Worm (Caenorhabditis elegans) whole organism, early embryonic: ENCODE measurements around the gene gpa-17.
A peak's percentile ranks its signal among the peaks of the same experiment; 100 is the strongest.

ENCODE experiments used
- B0310.2 ChIP-seq: sonication (generic microtip); optimal IDR thresholded peaks from 2 replicates; lab custom pipeline; 2016; ENCODE audit warnings: mild to moderate bottlenecking, missing genetic modification characterization, missing compliant biosample characterization
- F13C5.2 ChIP-seq: sonication (generic microtip); optimal IDR thresholded peaks from 2 replicates; lab custom pipeline; 2017; ENCODE audit warnings: mild to moderate bottlenecking, missing genetic modification characterization, inconsistent platforms, missing compliant biosample characterization
- aly-1 ChIP-seq: sonication (generic microtip); optimal IDR thresholded peaks from 2 replicates; lab custom pipeline; 2016; ENCODE audit warnings: missing genetic modification characterization, missing compliant biosample characterization
- ama-1 ChIP-seq: fragments of 150-350 bp; optimal IDR thresholded peaks from 2 replicates; lab custom pipeline; 2014
- ceh-13 ChIP-seq: fragments of 200-800 bp; sonication (Bioruptor generic); optimal IDR thresholded peaks from 2 replicates; lab custom pipeline; 2018; ENCODE audit warnings: mild to moderate bottlenecking, missing genetic modification characterization, missing compliant biosample characterization
- ceh-36 ChIP-seq: sonication (generic microtip); optimal IDR thresholded peaks from 2 replicates; lab custom pipeline; 2016; ENCODE audit warnings: missing genetic modification characterization, inconsistent platforms, missing compliant biosample characterization
- ets-7 ChIP-seq: sonication (generic microtip); optimal IDR thresholded peaks from 2 replicates; lab custom pipeline; 2016; ENCODE audit warnings: missing genotype, missing genetic modification characterization, missing compliant biosample characterization
- flt-1 ChIP-seq: fragments of 200-800 bp; sonication (Bioruptor generic); IDR thresholded peaks from 2 replicates; pipeline ENCODE4 v1.3.6; 2022; ENCODE audit warnings: missing genetic modification characterization, missing compliant biosample characterization
- hmbx-1 ChIP-seq: sonication (generic microtip); optimal IDR thresholded peaks from 2 replicates; lab custom pipeline; 2016; ENCODE audit warnings: mild to moderate bottlenecking, missing genetic modification characterization, missing compliant biosample characterization
- hmg-4 ChIP-seq: fragments of 200-800 bp; sonication (Bioruptor generic); optimal IDR thresholded peaks from 2 replicates; lab custom pipeline; 2018; ENCODE audit warnings: mild to moderate bottlenecking, missing genetic modification characterization, missing compliant biosample characterization
- hnd-1 ChIP-seq: sonication (generic microtip); optimal IDR thresholded peaks from 2 replicates; lab custom pipeline; 2016; ENCODE audit warnings: missing genetic modification characterization, missing compliant biosample characterization
- pes-1 ChIP-seq: fragments of 200-800 bp; sonication (Bioruptor generic); IDR thresholded peaks from 2 replicates; pipeline ENCODE4 v1.3.6; 2022; ENCODE audit warnings: missing genetic modification reagents, missing genetic modification characterization, missing compliant biosample characterization
- scrt-1 ChIP-seq: fragments of 200-800 bp; sonication (Bioruptor generic); IDR thresholded peaks from 2 replicates; pipeline ENCODE4 v1.3.6; 2022; ENCODE audit warnings: missing genetic modification characterization, missing compliant biosample characterization
- sea-1 ChIP-seq: fragments of 200-800 bp; sonication (Bioruptor generic); conservative IDR thresholded peaks from 2 replicates; pipeline ENCODE4 v1.3.6; 2022; ENCODE audit warnings: missing genetic modification characterization, missing compliant biosample characterization
- tbx-11 ChIP-seq: fragments of 200-800 bp; sonication (Bioruptor generic); IDR thresholded peaks from 2 replicates; pipeline ENCODE4 v1.3.6; 2022; ENCODE audit warnings: missing genetic modification characterization, missing compliant biosample characterization
- tbx-37 ChIP-seq: fragments of 200-800 bp; sonication (Bioruptor generic); conservative IDR thresholded peaks from 2 replicates; pipeline ENCODE4 v1.3.6; 2022; ENCODE audit warnings: missing genetic modification reagents, missing genetic modification characterization, missing compliant biosample characterization
- tra-4 ChIP-seq: sonication (generic microtip); optimal IDR thresholded peaks from 2 replicates; lab custom pipeline; 2017; ENCODE audit warnings: missing genetic modification characterization, missing compliant biosample characterization

gpa-17 gene

DNA sequence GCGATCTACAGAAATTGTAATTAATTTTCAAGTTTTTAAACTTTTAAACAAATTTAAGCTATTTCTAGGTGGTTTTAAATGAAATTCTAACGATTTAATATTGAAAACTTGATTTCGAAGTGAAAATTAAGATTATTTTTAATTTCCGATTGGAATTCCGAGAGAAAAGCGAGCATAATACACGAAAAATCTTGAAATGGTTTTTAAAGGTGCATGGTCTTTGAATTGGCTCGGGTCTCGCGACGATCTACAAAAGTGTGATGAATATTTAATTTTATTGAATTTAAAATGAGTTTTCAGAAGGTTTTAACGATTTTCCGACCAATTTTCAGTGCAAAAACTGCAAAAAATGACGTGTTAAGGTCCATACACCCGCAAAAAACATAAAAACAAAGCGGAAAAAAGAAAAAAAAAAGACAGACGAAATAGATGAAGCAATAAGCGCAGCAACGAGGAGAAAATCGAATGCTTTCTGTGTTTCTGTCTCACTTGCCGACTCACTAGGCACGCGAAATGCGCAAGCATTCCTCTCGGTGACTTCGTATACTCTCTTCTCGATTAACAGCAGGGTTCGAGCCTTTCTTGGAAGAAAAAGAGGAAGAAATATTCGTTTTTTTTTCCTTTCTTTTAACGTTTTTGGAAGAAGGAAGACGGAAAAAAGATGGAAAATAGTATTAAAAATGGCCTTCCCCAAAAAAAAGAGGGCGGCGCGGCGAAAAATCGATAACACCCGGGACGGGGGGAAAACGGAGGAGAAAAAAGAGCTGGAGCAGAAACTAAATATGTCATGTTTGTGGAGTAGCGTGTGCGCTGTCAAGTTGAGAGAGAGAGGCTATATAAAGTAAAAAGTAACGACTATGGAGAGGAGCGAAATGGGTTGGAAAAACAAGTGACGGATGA lies 9.7 kb upstream of the gpa-17 start:
- TF ChIP-seq pes-1 (GFP tag; lab: Robert Waterston, UW), result 0 out of 2 replicates have a peak, but pooled peaks have one; percentile 47
- TF ChIP-seq hmg-4 (GFP tag; lab: Kevin White, UChicago), result peak; percentile 28
- TF ChIP-seq B0310.2 (tag; lab: Kevin White, UChicago), result no peak
- TF ChIP-seq F13C5.2 (tag; lab: Kevin White, UChicago), result peak; percentile 55

- TF ChIP-seq sea-1, result no peak
- no peak for TF ChIP-seq flt-1 (GFP tag; lab: Robert Waterston, UW)
- peak; percentile 83 for TF ChIP-seq ceh-36 (tag; lab: Kevin White, UChicago)
Measured at ce11 chrIII:2577982-2578381, 8.4 kb upstream of the gpa-17 start.

ce11 chrIII:2578563-2578962 lies 7.8 kb upstream of the gpa-17 start:
- no peak for TF ChIP-seq ceh-13 (GFP tag; lab: Kevin White, UChicago)
- TF ChIP-seq F13C5.2 (tag; lab: Kevin White, UChicago), result no peak
- no peak for TF ChIP-seq ama-1 (lab: Kevin White, UChicago)
- no peak for TF ChIP-seq tbx-11 (GFP tag; lab: Robert Waterston, UW)
- no peak for TF ChIP-seq pes-1 (GFP tag; lab: Robert Waterston, UW)
- TF ChIP-seq ceh-36 (tag; lab: Kevin White, UChicago), result no peak
- TF ChIP-seq hmg-4 (GFP tag; lab: Kevin White, UChicago), result no peak
- no peak for TF ChIP-seq B0310.2 (tag; lab: Kevin White, UChicago)
- no peak for TF ChIP-seq hnd-1 (tag; lab: Kevin White, UChicago)
- TF ChIP-seq tra-4 (tag; lab: Kevin White, UChicago), result no peak
- no peak for TF ChIP-seq sea-1
- no peak for TF ChIP-seq tbx-37 (GFP tag; lab: Robert Waterston, UW)
- TF ChIP-seq ets-7 (tag; lab: Kevin White, UChicago), result no peak
- TF ChIP-seq aly-1 (tag; lab: Kevin White, UChicago), result no peak
- no peak for TF ChIP-seq hmbx-1 (tag; lab: Kevin White, UChicago)
- no peak for TF ChIP-seq scrt-1 (GFP tag; lab: Robert Waterston, UW)
- no peak for TF ChIP-seq flt-1 (GFP tag; lab: Robert Waterston, UW)

DNA sequence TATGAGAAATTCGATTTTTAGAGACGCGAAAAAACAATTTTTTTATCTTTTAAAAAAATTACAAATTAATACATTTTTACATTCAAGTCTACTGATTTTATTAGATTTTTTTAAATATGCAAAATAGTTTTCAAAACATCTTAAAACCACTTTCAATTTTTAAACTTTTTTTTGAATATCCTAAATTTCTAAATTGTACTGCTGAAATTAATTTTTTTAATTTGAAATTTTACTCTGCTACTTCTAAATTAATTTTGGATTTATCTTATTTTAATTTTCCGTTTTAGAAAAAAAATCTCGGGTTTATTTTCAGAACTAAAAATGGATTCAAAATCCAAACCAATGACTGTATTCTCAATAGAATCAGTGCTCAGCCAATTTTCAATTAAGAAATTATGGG lies 7.4 kb upstream of the gpa-17 start, which contains the start of gene Y71H2B.8:
Gene Y71H2B.8, plus strand, starts transcription at position 301 of the 400 bp plus-strand sequence.
- TF ChIP-seq tbx-11 (GFP tag; lab: Robert Waterston, UW) (no peak), ama-1 (lab: Kevin White, UChicago) (no peak), ceh-36 (tag; lab: Kevin White, UChicago) (no peak), B0310.2 (tag; lab: Kevin White, UChicago) (no peak), F13C5.2 (tag; lab: Kevin White, UChicago) (no peak)

- 0 out of 2 replicates have a peak, but pooled peaks have one; percentile 11 for TF ChIP-seq sea-1
- no peak for TF ChIP-seq ama-1 (lab: Kevin White, UChicago)
- TF ChIP-seq aly-1 (tag; lab: Kevin White, UChicago), result no peak
- TF ChIP-seq scrt-1 (GFP tag; lab: Robert Waterston, UW), result 0 out of 2 replicates have a peak, but pooled peaks have one; percentile 50
- TF ChIP-seq B0310.2 (tag; lab: Kevin White, UChicago), result no peak
- no peak for TF ChIP-seq tra-4 (tag; lab: Kevin White, UChicago)
- TF ChIP-seq ets-7 (tag; lab: Kevin White, UChicago), result no peak
- no peak for TF ChIP-seq hmbx-1 (tag; lab: Kevin White, UChicago)
- peak; percentile 75 for TF ChIP-seq hmg-4 (GFP tag; lab: Kevin White, UChicago)
- TF ChIP-seq pes-1 (GFP tag; lab: Robert Waterston, UW), result peak; percentile 74
- no peak for TF ChIP-seq hnd-1 (tag; lab: Kevin White, UChicago)
- TF ChIP-seq tbx-37 (GFP tag; lab: Robert Waterston, UW), result 0 out of 2 replicates have a peak, but pooled peaks have one; percentile 38
- TF ChIP-seq ceh-13 (GFP tag; lab: Kevin White, UChicago), result no peak
- peak; percentile 88 for TF ChIP-seq F13C5.2 (tag; lab: Kevin White, UChicago)
- peak; percentile 65; the same call in 1 of the 2 replicates for TF ChIP-seq tbx-11 (GFP tag; lab: Robert Waterston, UW)
- TF ChIP-seq flt-1 (GFP tag; lab: Robert Waterston, UW), result peak; percentile 68
- TF ChIP-seq ceh-36 (tag; lab: Kevin White, UChicago), result peak; percentile 42
Measured at ce11 chrIII:2596984-2597454, 10.7 kb downstream of the gpa-17 start, which contains the start of gene apb-1. apb-1 (minus strand) TSS chrIII:2597034.

DNA sequence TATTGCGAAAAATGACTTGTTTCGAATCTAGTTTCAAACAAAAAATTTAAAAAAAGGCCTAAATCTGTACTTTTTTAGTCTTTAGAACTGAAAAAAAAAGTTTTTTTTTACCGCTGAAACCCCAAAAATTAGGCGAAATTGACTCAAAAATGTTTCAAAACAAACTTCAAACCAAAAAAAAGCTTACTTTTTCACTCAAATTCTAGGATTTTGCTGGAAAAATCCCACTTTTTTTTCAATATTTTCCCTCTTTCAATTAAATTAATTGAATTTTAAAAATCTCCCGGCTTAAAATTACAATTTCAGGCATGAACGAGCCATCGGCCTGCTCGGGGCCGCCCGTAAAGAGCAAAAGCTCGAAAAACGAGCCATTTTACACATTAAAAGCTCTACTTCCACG lies 11.4 kb downstream of the gpa-17 start, which contains the start of gene mdt-19:
Gene mdt-19, plus strand, starts transcription at position 301 of the 400 bp plus-strand sequence.
- TF ChIP-seq tbx-37 (GFP tag; lab: Robert Waterston, UW), result no peak
- no peak for TF ChIP-seq hmg-4 (GFP tag; lab: Kevin White, UChicago)
- TF ChIP-seq ama-1 (lab: Kevin White, UChicago), result no peak
- no peak for TF ChIP-seq tra-4 (tag; lab: Kevin White, UChicago)
- no peak for TF ChIP-seq flt-1 (GFP tag; lab: Robert Waterston, UW)
- no peak for TF ChIP-seq ceh-13 (GFP tag; lab: Kevin White, UChicago)
- TF ChIP-seq scrt-1 (GFP tag; lab: Robert Waterston, UW), result no peak
